Fruit fly (Drosophila melanogaster) whole organism, embryonic: Measurements from ENCODE around the gene Grx5.

Experiments used
- Abd-B ChIP-seq: fragments of 200-800 bp; sonication (Bioruptor generic); optimal IDR thresholded peaks from 2 replicates; lab custom pipeline; 2018; ENCODE audit warnings: missing biosample characterization, mild to moderate bottlenecking, missing genetic modification characterization, moderate library complexity
- CG10147 ChIP-seq: fragments of 200-800 bp; sonication (Bioruptor generic); optimal IDR thresholded peaks from 2 replicates; lab custom pipeline; 2019; ENCODE audit warnings: missing biosample characterization, mild to moderate bottlenecking, missing genetic modification characterization, moderate library complexity
- CG10209 ChIP-seq: fragments of 200-800 bp; sonication (Bioruptor generic); optimal IDR thresholded peaks from 3 replicates; lab custom pipeline; 2017; ENCODE audit warnings: missing biosample characterization, mild to moderate bottlenecking, missing genetic modification characterization, missing genetic modification reagents
- CG1024 ChIP-seq: fragments of 200-800 bp; sonication (Bioruptor generic); IDR thresholded peaks from 2 replicates; pipeline ENCODE4 v1.3.6; 2022; ENCODE audit warnings: missing biosample characterization, missing genetic modification characterization
- CG10274 ChIP-seq: fragments of 200-800 bp; sonication (Bioruptor generic); optimal IDR thresholded peaks from 3 replicates; lab custom pipeline; 2017; ENCODE audit warnings: missing biosample characterization, mild to moderate bottlenecking, missing genetic modification characterization
- CG11093 ChIP-seq: fragments of 200-800 bp; sonication (Bioruptor generic); IDR thresholded peaks from 3 replicates; pipeline ENCODE4 v1.3.6; 2022; ENCODE audit warnings: missing biosample characterization, missing genetic modification characterization
- CG14050 ChIP-seq: fragments of 200-800 bp; sonication (Bioruptor generic); IDR thresholded peaks from 3 replicates; pipeline ENCODE4 v1.3.6; 2022; ENCODE audit warnings: missing biosample characterization, missing genetic modification characterization
- CG14710 ChIP-seq: fragments of 200-800 bp; sonication (Bioruptor generic); optimal IDR thresholded peaks from 3 replicates; lab custom pipeline; 2019; ENCODE audit warnings: missing biosample characterization, mild to moderate bottlenecking, missing genetic modification characterization, moderate library complexity
- CG14860 ChIP-seq: fragments of 200-800 bp; sonication (Bioruptor generic); IDR thresholded peaks from 3 replicates; pipeline ENCODE4 v1.3.6; 2022; ENCODE audit warnings: missing biosample characterization, missing genetic modification characterization; ENCODE audit not compliant: partially characterized antibody
- CG1529 ChIP-seq: fragments of 200-800 bp; sonication (Bioruptor generic); optimal IDR thresholded peaks from 3 replicates; lab custom pipeline; 2018; ENCODE audit warnings: missing biosample characterization, missing genetic modification characterization
- CG16779 ChIP-seq: fragments of 200-800 bp; sonication (Bioruptor generic); IDR thresholded peaks from 2 replicates; pipeline ENCODE4 v1.3.6; 2022; ENCODE audit warnings: missing biosample characterization, missing genetic modification characterization
- CG2678 ChIP-seq: fragments of 200-800 bp; sonication (Bioruptor generic); optimal IDR thresholded peaks from 3 replicates; lab custom pipeline; 2019; ENCODE audit warnings: missing biosample characterization, mild to moderate bottlenecking, missing genetic modification characterization, moderate library complexity
- CG30431 ChIP-seq: fragments of 200-800 bp; sonication (Bioruptor generic); optimal IDR thresholded peaks from 2 replicates; lab custom pipeline; 2017; ENCODE audit warnings: missing biosample characterization, missing genetic modification characterization
- CG34422 ChIP-seq: fragments of 200-800 bp; sonication (Bioruptor generic); IDR thresholded peaks from 3 replicates; pipeline ENCODE4 v1.3.6; 2022; ENCODE audit warnings: missing biosample characterization, missing genetic modification characterization
- CG3995 ChIP-seq: fragments of 200-800 bp; sonication (Bioruptor generic); optimal IDR thresholded peaks from 3 replicates; lab custom pipeline; 2016; ENCODE audit warnings: missing biosample characterization, missing genetic modification characterization
- CG4282 ChIP-seq: fragments of 200-800 bp; sonication (Bioruptor generic); optimal IDR thresholded peaks from 2 replicates; lab custom pipeline; 2016; ENCODE audit warnings: missing biosample characterization, missing genetic modification characterization
- CG4404 ChIP-seq: fragments of 200-800 bp; sonication (Bioruptor generic); IDR thresholded peaks from 2 replicates; pipeline ENCODE4 v1.3.6; 2022; ENCODE audit warnings: missing biosample characterization, missing genetic modification characterization
- CG4820 ChIP-seq: fragments of 200-800 bp; sonication (Bioruptor generic); optimal IDR thresholded peaks from 3 replicates; lab custom pipeline; 2016; ENCODE audit warnings: missing biosample characterization, missing genetic modification characterization
- CG5953 ChIP-seq: fragments of 200-800 bp; sonication (Bioruptor generic); IDR thresholded peaks from 2 replicates; pipeline ENCODE4 v1.3.6; 2022; ENCODE audit warnings: missing biosample characterization, missing genetic modification characterization
- CG8359 ChIP-seq: fragments of 200-800 bp; sonication (Bioruptor generic); optimal IDR thresholded peaks from 2 replicates; lab custom pipeline; 2017; ENCODE audit warnings: missing biosample characterization, mild to moderate bottlenecking, missing genetic modification characterization, borderline replicate concordance
- CG9932 ChIP-seq: fragments of 200-800 bp; sonication (Bioruptor generic); IDR thresholded peaks from 2 replicates; pipeline ENCODE4 v1.3.6; 2022; ENCODE audit warnings: missing biosample characterization, missing genetic modification characterization
- Dip3 ChIP-seq: fragments of 200-800 bp; sonication (Bioruptor generic); optimal IDR thresholded peaks from 3 replicates; lab custom pipeline; 2016; ENCODE audit warnings: missing biosample characterization, missing genetic modification characterization
- Fer1 ChIP-seq: fragments of 200-800 bp; sonication (Bioruptor generic); optimal IDR thresholded peaks from 2 replicates; lab custom pipeline; 2017; ENCODE audit warnings: missing biosample characterization, mild to moderate bottlenecking, missing genetic modification characterization
- Fer3 ChIP-seq: fragments of 200-800 bp; sonication (Bioruptor generic); optimal IDR thresholded peaks from 2 replicates; lab custom pipeline; 2018; ENCODE audit warnings: missing biosample characterization, mild to moderate bottlenecking, missing genetic modification characterization, moderate library complexity
- HLH4C ChIP-seq: fragments of 200-800 bp; sonication (Bioruptor generic); IDR thresholded peaks from 3 replicates; pipeline ENCODE4 v1.3.6; 2022; ENCODE audit warnings: missing biosample characterization, missing genetic modification characterization; ENCODE audit not compliant: partially characterized antibody
- Hmr ChIP-seq: fragments of 200-800 bp; sonication (Bioruptor generic); optimal IDR thresholded peaks from 3 replicates; lab custom pipeline; 2017; ENCODE audit warnings: mild to moderate bottlenecking, missing biosample characterization, missing genetic modification reagents, missing genetic modification characterization
- Lim3 ChIP-seq: fragments of 200-800 bp; sonication (Bioruptor generic); IDR thresholded peaks from 2 replicates; pipeline ENCODE4 v1.3.6; 2022; ENCODE audit warnings: missing biosample characterization, missing genetic modification characterization
- Mad ChIP-seq: fragments of 200-800 bp; sonication (Bioruptor generic); optimal IDR thresholded peaks from 2 replicates; lab custom pipeline; 2016; ENCODE audit warnings: missing biosample characterization, missing genetic modification characterization
- NFAT ChIP-seq: fragments of 200-800 bp; sonication (Bioruptor generic); IDR thresholded peaks from 2 replicates; pipeline ENCODE4 v1.3.6; 2022; ENCODE audit warnings: missing biosample characterization, missing genetic modification characterization
- Side ChIP-seq: fragments of 200-800 bp; sonication (Bioruptor generic); optimal IDR thresholded peaks from 2 replicates; lab custom pipeline; 2016; ENCODE audit warnings: missing biosample characterization, missing genetic modification characterization
- aop ChIP-seq: fragments of 200-800 bp; sonication (Bioruptor generic); IDR thresholded peaks from 2 replicates; pipeline ENCODE4 v1.3.6; 2022; ENCODE audit warnings: missing biosample characterization, missing genetic modification characterization
- ase ChIP-seq: fragments of 200-800 bp; sonication (Bioruptor generic); IDR thresholded peaks from 3 replicates; pipeline ENCODE4 v1.3.6; 2022; ENCODE audit warnings: missing biosample characterization, missing genetic modification characterization
- ato ChIP-seq: fragments of 200-800 bp; sonication (Bioruptor generic); IDR thresholded peaks from 2 replicates; pipeline ENCODE4 v1.3.6; 2022; ENCODE audit warnings: missing biosample characterization, missing genetic modification characterization; ENCODE audit not compliant: partially characterized antibody
- crp ChIP-seq, 2 experiments: fragments of 200-800 bp; sonication (Bioruptor generic); optimal IDR thresholded peaks; 2 replicates in 1 of 2; 3 replicates in 1 of 2; lab custom pipeline; 2017; ENCODE audit warnings: missing biosample characterization in 2 of 2, missing genetic modification characterization in 2 of 2, mild to moderate bottlenecking in 1 of 2, moderate library complexity in 1 of 2
- dm ChIP-seq: fragments of 200-800 bp; sonication (Bioruptor generic); optimal IDR thresholded peaks from 3 replicates; lab custom pipeline; 2016; ENCODE audit warnings: missing biosample characterization, missing genetic modification characterization
- ems ChIP-seq: fragments of 200-800 bp; sonication (Bioruptor generic); optimal IDR thresholded peaks from 3 replicates; lab custom pipeline; 2016; ENCODE audit warnings: missing biosample characterization, missing genetic modification characterization
- fu2 ChIP-seq: fragments of 200-800 bp; sonication (Bioruptor generic); optimal IDR thresholded peaks from 2 replicates; lab custom pipeline; 2016; ENCODE audit warnings: missing biosample characterization, missing genetic modification characterization
- jumu ChIP-seq: fragments of 200-800 bp; sonication (Bioruptor generic); optimal IDR thresholded peaks from 3 replicates; lab custom pipeline; 2016; ENCODE audit warnings: missing biosample characterization, missing genetic modification characterization
- ken ChIP-seq: fragments of 200-800 bp; sonication (Bioruptor generic); IDR thresholded peaks from 3 replicates; pipeline ENCODE4 v1.3.6; 2022; ENCODE audit warnings: missing biosample characterization, missing genetic modification characterization
- mirr ChIP-seq: fragments of 200-800 bp; sonication (Bioruptor generic); optimal IDR thresholded peaks from 3 replicates; lab custom pipeline; 2018; ENCODE audit warnings: missing biosample characterization, mild to moderate bottlenecking, missing genetic modification characterization
- p53 ChIP-seq: fragments of 200-800 bp; sonication (Bioruptor generic); optimal IDR thresholded peaks from 2 replicates; lab custom pipeline; 2016; ENCODE audit warnings: missing biosample characterization, missing genetic modification characterization
- prd ChIP-seq, 3 experiments: fragments of >200 bp in 2 of 3; fragments of 200-800 bp in 1 of 3; sonication (Bioruptor generic) in 1 of 3; optimal IDR thresholded peaks in 2 of 3; IDR thresholded peaks in 1 of 3; 2 replicates in 2 of 3; 3 replicates in 1 of 3; pipeline versions ENCODE4 v1.3.6 to Lab custom; 2017 to 2022; ENCODE audit warnings: missing biosample characterization in 1 of 3, missing genetic modification characterization in 1 of 3
- schlank ChIP-seq: fragments of 200-800 bp; sonication (Bioruptor generic); optimal IDR thresholded peaks from 2 replicates; lab custom pipeline; 2018; ENCODE audit warnings: missing biosample characterization, mild to moderate bottlenecking, missing genetic modification characterization
- scrt ChIP-seq: fragments of 200-800 bp; sonication (Bioruptor generic); optimal IDR thresholded peaks from 2 replicates; lab custom pipeline; 2018; ENCODE audit warnings: missing biosample characterization, mild to moderate bottlenecking, missing genetic modification characterization, moderate library complexity
- sens ChIP-seq: fragments of 200-800 bp; sonication (Bioruptor generic); peaks from one replicate; lab custom pipeline; 2016; ENCODE audit warnings: missing biosample characterization, missing genetic modification characterization
- sr ChIP-seq: fragments of 200-800 bp; sonication (Bioruptor generic); IDR thresholded peaks from 3 replicates; pipeline ENCODE4 v1.3.6; 2022; ENCODE audit warnings: missing biosample characterization, missing genetic modification characterization
- stc ChIP-seq: fragments of 200-800 bp; sonication (Bioruptor generic); IDR thresholded peaks from 2 replicates; pipeline ENCODE4 v1.3.6; 2022; ENCODE audit warnings: missing biosample characterization, missing genetic modification characterization
- unpg ChIP-seq: fragments of 200-800 bp; sonication (Bioruptor generic); optimal IDR thresholded peaks from 3 replicates; lab custom pipeline; 2018; ENCODE audit warnings: missing biosample characterization, mild to moderate bottlenecking, missing genetic modification characterization, moderate library complexity
- zfh1 ChIP-seq: fragments of 200-800 bp; sonication (Bioruptor generic); IDR thresholded peaks from 3 replicates; pipeline ENCODE4 v1.3.6; 2022; ENCODE audit warnings: missing biosample characterization, missing genetic modification characterization

The Grx5 gene

dm6 chrX:14839739-14840347 is 1.8 kb upstream of the Grx5 start (continued):
- TF ChIP-seq scrt (GFP tag; lab: Kevin White, UChicago) (peak; percentile 24), NFAT (GFP tag; lab: Robert Waterston, UW) (peak; percentile 66; the same call in 1 of the 2 replicates), CG11093 (GFP tag; lab: Robert Waterston, UW) (no peak), CG4282 (GFP tag; lab: Kevin White, UChicago) (peak; percentile 47), jumu (peak; percentile 28), ase (GFP tag; lab: Robert Waterston, UW) (peak; percentile 15; the same call in 1 of the 3 replicates), ato (GFP tag; lab: Robert Waterston, UW) (no peak), unpg (peak; percentile 37), mirr (GFP tag; lab: Kevin White, UChicago) (peak; percentile 26), sens (GFP tag; lab: Kevin White, UChicago) (peak; percentile 71), p53 (GFP tag; lab: Kevin White, UChicago) (peak; percentile 29), CG8359 (GFP tag; lab: Kevin White, UChicago) (peak; percentile 34), sr (GFP tag; lab: Robert Waterston, UW) (no peak), CG14860 (GFP tag; lab: Robert Waterston, UW) (no peak), fu2 (GFP tag; lab: Kevin White, UChicago) (peak; percentile 60), aop (GFP tag; lab: Robert Waterston, UW) (no peak), CG14050 (GFP tag; lab: Robert Waterston, UW) (peak; percentile 36; the same call in 1 of the 3 replicates), CG30431 (GFP tag; lab: Kevin White, UChicago) (peak; percentile 25), Side (GFP tag; lab: Kevin White, UChicago) (peak; percentile 40), CG10209 (GFP tag; lab: Kevin White, UChicago) (peak; percentile 33), CG16779 (GFP tag; lab: Robert Waterston, UW) (0 out of 2 replicates have a peak, but pooled peaks have one; percentile 53), CG34422 (GFP tag; lab: Robert Waterston, UW) (peak; percentile 64; the same call in 2 of the 3 replicates), CG4820 (GFP tag; lab: Kevin White, UChicago) (peak; percentile 3), CG14710 (tag; lab: Kevin White, UChicago) (no peak), HLH4C (GFP tag; lab: Robert Waterston, UW) (no peak), crp (GFP tag; optimal IDR thresholded peaks at IDR 0.05; lab: Kevin White, UChicago) (no peak), Fer1 (peak; percentile 17), ems (GFP tag; lab: Kevin White, UChicago) (peak; percentile 24), CG4404 (GFP tag; lab: Robert Waterston, UW) (no peak), dm (GFP tag; lab: Kevin White, UChicago) (no peak), Abd-B (GFP tag; lab: Kevin White, UChicago) (no peak), CG5953 (no peak), Dip3 (GFP tag; lab: Kevin White, UChicago) (peak; percentile 28)

- TF ChIP-seq CG3995 (GFP tag; lab: Kevin White, UChicago) (peak; percentile 3), CG2678 (tag; lab: Kevin White, UChicago) (peak; percentile 60), CG1529 (no peak), stc (GFP tag; lab: Robert Waterston, UW) (peak; percentile 62; the same call in 1 of the 2 replicates), Hmr (GFP tag; lab: Kevin White, UChicago) (peak; percentile 77), Lim3 (GFP tag; lab: Robert Waterston, UW) (peak; percentile 18; the same call in 1 of the 2 replicates), CG1024 (GFP tag; lab: Robert Waterston, UW) (peak; percentile 57), ken (GFP tag; lab: Robert Waterston, UW) (peak; percentile 79), zfh1 (GFP tag; lab: Robert Waterston, UW) (peak; percentile 83), Fer3 (tag; lab: Kevin White, UChicago) (peak; percentile 69), schlank (tag; lab: Kevin White, UChicago) (no peak), Fer1 (peak; percentile 42), Mad (GFP tag; lab: Kevin White, UChicago) (peak; percentile 66), prd (optimal IDR thresholded peaks at IDR 0.05; lab: Kevin White, UChicago) (no peak), prd (GFP tag; IDR thresholded peaks at IDR 0.05; lab: Robert Waterston, UW) (peak; percentile 91), CG10147 (GFP tag; lab: Kevin White, UChicago) (peak; percentile 62), aop (GFP tag; lab: Robert Waterston, UW) (0 out of 2 replicates have a peak, but pooled peaks have one; percentile 9), CG9932 (peak; percentile 93), CG10274 (GFP tag; lab: Kevin White, UChicago) (no peak)
These were observed 1.0 kb upstream of the Grx5 start, which contains the start of the genes CG32590 and Flo2 for dm6 chrX:14839047-14839446. Gene CG32590, minus strand, starts transcription at chrX:14839106. Gene Flo2, plus strand, starts transcription at chrX:14839376.
